Fruit fly (Drosophila melanogaster): ENCODE data around the gene Myo95E.

DNA sequence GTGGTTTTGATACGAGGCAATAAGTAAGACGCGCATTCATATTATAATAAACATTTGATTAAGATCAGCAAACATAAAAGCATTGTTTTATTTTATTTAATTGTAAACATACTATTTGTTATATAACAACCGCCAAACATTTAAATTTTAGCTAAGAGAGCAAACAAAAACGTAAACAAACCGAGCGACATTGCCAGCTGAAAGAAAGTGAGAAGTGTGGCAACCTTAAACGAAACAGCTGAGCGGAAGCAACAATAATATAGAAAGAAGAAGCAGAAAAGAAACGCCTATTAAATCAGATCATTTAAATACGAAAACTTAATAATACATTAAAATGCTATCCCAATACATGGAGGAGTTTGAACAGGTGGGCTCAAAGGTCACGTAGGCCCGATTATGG is 26.7 kb downstream of the Myo95E start, which contains the start of gene Sec10:
- TF ChIP-seq CTCF (optimal IDR thresholded peaks at IDR 0.05) (no peak), CG8478 (optimal IDR thresholded peaks at IDR 0.05) (no peak)
